Worm (Caenorhabditis elegans) whole organism, young adult: ENCODE data around the gene ifas-3.

Source experiments
- B0336.3 ChIP-seq: fragments of 200-800 bp; sonication (Bioruptor generic); IDR thresholded peaks from 2 replicates; pipeline ENCODE4 v1.3.6; 2022; ENCODE audit warnings: missing genetic modification characterization, missing compliant biosample characterization
- C06A6.2 ChIP-seq: fragments of 200-800 bp; sonication (Bioruptor generic); conservative IDR thresholded peaks from 2 replicates; pipeline ENCODE4 v1.3.6; 2022; ENCODE audit warnings: missing genetic modification characterization, missing compliant biosample characterization
- C17E4.6 ChIP-seq: fragments of 200-800 bp; sonication (Bioruptor generic); IDR thresholded peaks from 2 replicates; pipeline ENCODE4 v1.3.6; 2022; ENCODE audit warnings: missing genetic modification reagents, missing genetic modification characterization, missing compliant biosample characterization
- F22D6.2 ChIP-seq: sonication (generic microtip); optimal IDR thresholded peaks from 2 replicates; lab custom pipeline; 2016; ENCODE audit warnings: mild to moderate bottlenecking, missing genetic modification characterization, missing compliant biosample characterization
- F23B12.7 ChIP-seq: sonication (generic microtip); optimal IDR thresholded peaks from 2 replicates; lab custom pipeline; 2017; ENCODE audit warnings: missing genetic modification characterization, mild to moderate bottlenecking, missing compliant biosample characterization, antibody characterized with exemption, moderate library complexity; ENCODE audit not compliant: insufficient read depth
- F55B11.4 ChIP-seq: sonication (generic microtip); optimal IDR thresholded peaks from 2 replicates; lab custom pipeline; 2016; ENCODE audit warnings: missing compliant biosample characterization, missing genetic modification characterization, borderline replicate concordance; ENCODE audit not compliant: insufficient read depth
- F57A8.1 ChIP-seq: fragments of 200-800 bp; sonication (Bioruptor generic); optimal IDR thresholded peaks from 2 replicates; lab custom pipeline; 2018; ENCODE audit warnings: mild to moderate bottlenecking, missing genetic modification characterization, moderate library complexity, missing compliant biosample characterization
- Y56A3A.18 ChIP-seq: fragments of 200-800 bp; sonication (Bioruptor generic); IDR thresholded peaks from 2 replicates; pipeline ENCODE4 v1.3.6; 2022; ENCODE audit warnings: missing genetic modification reagents, missing genetic modification characterization, missing compliant biosample characterization
- Y67H2A.10 ChIP-seq: fragments of 200-800 bp; sonication (Bioruptor generic); conservative IDR thresholded peaks from 2 replicates; pipeline ENCODE4 v1.3.6; 2022; ENCODE audit warnings: missing genetic modification reagents, missing genetic modification characterization, missing compliant biosample characterization
- Y79H2A.3 ChIP-seq: fragments of 200-800 bp; sonication (Bioruptor generic); conservative IDR thresholded peaks from 2 replicates; pipeline ENCODE4 v1.3.6; 2022; ENCODE audit warnings: missing genetic modification reagents, missing genetic modification characterization, missing compliant biosample characterization
- akir-1 ChIP-seq: fragments of 200-800 bp; sonication (Bioruptor generic); optimal IDR thresholded peaks from 2 replicates; lab custom pipeline; 2018; ENCODE audit warnings: mild to moderate bottlenecking, missing genetic modification characterization, moderate library complexity, missing compliant biosample characterization
- aptf-2 ChIP-seq: fragments of 200-800 bp; sonication (Bioruptor generic); conservative IDR thresholded peaks from 2 replicates; pipeline ENCODE4 v1.3.6; 2022; ENCODE audit warnings: missing genetic modification reagents, missing genetic modification characterization, missing compliant biosample characterization
- ccch-3 ChIP-seq: fragments of 200-800 bp; sonication (Bioruptor generic); optimal IDR thresholded peaks from 2 replicates; lab custom pipeline; 2018; ENCODE audit warnings: mild to moderate bottlenecking, missing genetic modification characterization, missing compliant biosample characterization
- ceh-91 ChIP-seq: fragments of 200-800 bp; sonication (Bioruptor generic); IDR thresholded peaks from 2 replicates; pipeline ENCODE4 v1.3.6; 2022; ENCODE audit warnings: missing genetic modification reagents, missing genetic modification characterization, missing compliant biosample characterization
- dox-1 ChIP-seq: fragments of 200-800 bp; sonication (Bioruptor generic); IDR thresholded peaks from 2 replicates; pipeline ENCODE4 v1.3.6; 2022; ENCODE audit warnings: missing genetic modification reagents, missing genetic modification characterization, missing compliant biosample characterization
- efl-1 ChIP-seq: fragments of 150-350 bp; optimal IDR thresholded peaks from 2 replicates; lab custom pipeline; 2014; ENCODE audit warnings: missing biosample characterization, missing genetic modification reagents, missing genetic modification characterization
- egl-44 ChIP-seq: fragments of 200-800 bp; sonication (Bioruptor generic); IDR thresholded peaks from 2 replicates; pipeline ENCODE4 v1.3.6; 2022; ENCODE audit warnings: missing genetic modification reagents, missing genetic modification characterization, missing compliant biosample characterization
- gei-17 ChIP-seq: fragments of 200-800 bp; sonication (Bioruptor generic); optimal IDR thresholded peaks from 2 replicates; lab custom pipeline; 2018; ENCODE audit warnings: mild to moderate bottlenecking, missing genetic modification characterization, missing compliant biosample characterization
- him-1 ChIP-seq: sonication (generic microtip); optimal IDR thresholded peaks from 2 replicates; lab custom pipeline; 2016; ENCODE audit warnings: missing genotype, missing genetic modification reagents, missing genetic modification characterization, missing compliant biosample characterization
- hlh-26 ChIP-seq: fragments of 200-800 bp; sonication (Bioruptor generic); conservative IDR thresholded peaks from 2 replicates; pipeline ENCODE4 v1.3.6; 2022; ENCODE audit warnings: missing genetic modification reagents, missing genetic modification characterization, missing compliant biosample characterization
- hrde-1 ChIP-seq: sonication (generic microtip); optimal IDR thresholded peaks from 2 replicates; lab custom pipeline; 2016; ENCODE audit warnings: missing genetic modification characterization, mild to moderate bottlenecking, missing compliant biosample characterization, moderate library complexity, missing genotype, missing genetic modification reagents, borderline replicate concordance
- lag-1 ChIP-seq: fragments of 200-800 bp; sonication (Bioruptor generic); IDR thresholded peaks from 2 replicates; pipeline ENCODE4 v1.3.6; 2022; ENCODE audit warnings: missing genetic modification reagents, missing genetic modification characterization, missing compliant biosample characterization
- let-607 ChIP-seq, 2 experiments: fragments of 200-800 bp in 1 of 2; sonication (Bioruptor generic) in 1 of 2; sonication (generic microtip) in 1 of 2; optimal IDR thresholded peaks; 2 replicates each; lab custom pipeline; 2016 to 2018; ENCODE audit warnings: mild to moderate bottlenecking in 2 of 2, missing compliant biosample characterization in 2 of 2, missing genetic modification characterization in 2 of 2, moderate library complexity in 2 of 2, missing genotype in 1 of 2
- lin-26 ChIP-seq: fragments of 200-800 bp; sonication (Bioruptor generic); IDR thresholded peaks from 2 replicates; pipeline ENCODE4 v1.3.6; 2022; ENCODE audit warnings: missing genetic modification reagents, missing genetic modification characterization, missing compliant biosample characterization
- lin-35 ChIP-seq, 3 experiments: fragments of 150-350 bp in 2 of 3; sonication (generic microtip) in 1 of 3; optimal IDR thresholded peaks; 2 replicates each; lab custom pipeline; 2014 to 2018; ENCODE audit warnings: missing biosample characterization in 3 of 3, missing genetic modification characterization in 3 of 3, missing genetic modification reagents in 3 of 3
- lin-54 ChIP-seq: fragments of 200-800 bp; sonication (Bioruptor generic); optimal IDR thresholded peaks from 2 replicates; lab custom pipeline; 2018; ENCODE audit warnings: mild to moderate bottlenecking, missing genetic modification characterization, missing compliant biosample characterization
- lsy-27 ChIP-seq: sonication (generic microtip); optimal IDR thresholded peaks from 2 replicates; lab custom pipeline; 2017; ENCODE audit warnings: missing genetic modification characterization, mild to moderate bottlenecking, missing compliant biosample characterization, antibody characterized with exemption, missing genotype, borderline replicate concordance; ENCODE audit not compliant: insufficient read depth
- madf-10 ChIP-seq: sonication (generic microtip); optimal IDR thresholded peaks from 2 replicates; lab custom pipeline; 2016; ENCODE audit warnings: mild to moderate bottlenecking, missing genetic modification characterization, missing compliant biosample characterization
- mel-28 ChIP-seq: sonication (generic microtip); optimal IDR thresholded peaks from 2 replicates; lab custom pipeline; 2016; ENCODE audit warnings: borderline replicate concordance, mild to moderate bottlenecking, missing genetic modification characterization, missing compliant biosample characterization
- mxl-1 ChIP-seq: sonication (generic microtip); optimal IDR thresholded peaks from 2 replicates; lab custom pipeline; 2016; ENCODE audit warnings: missing genetic modification characterization, missing compliant biosample characterization
- nfya-1 ChIP-seq: sonication (generic microtip); optimal IDR thresholded peaks from 2 replicates; lab custom pipeline; 2017; ENCODE audit warnings: antibody characterized with exemption, missing compliant biosample characterization, missing genetic modification characterization, borderline replicate concordance; ENCODE audit not compliant: insufficient read depth
- nhr-80 ChIP-seq: sonication (generic microtip); optimal IDR thresholded peaks from 2 replicates; lab custom pipeline; 2016; ENCODE audit warnings: missing genetic modification characterization, missing compliant biosample characterization
- repo-1 ChIP-seq: sonication (generic microtip); optimal IDR thresholded peaks from 2 replicates; lab custom pipeline; 2017; ENCODE audit warnings: mild to moderate bottlenecking, missing genetic modification characterization, missing compliant biosample characterization
- sdz-38 ChIP-seq: sonication (generic microtip); optimal IDR thresholded peaks from 2 replicates; lab custom pipeline; 2016; ENCODE audit warnings: missing genotype, missing genetic modification characterization, missing compliant biosample characterization
- snpc-1.3 ChIP-seq: sonication (generic microtip); optimal IDR thresholded peaks from 2 replicates; lab custom pipeline; 2017; ENCODE audit warnings: missing genetic modification characterization, mild to moderate bottlenecking, missing compliant biosample characterization, antibody characterized with exemption, moderate library complexity, missing genotype, missing genetic modification reagents; ENCODE audit not compliant: insufficient read depth
- snpc-4 ChIP-seq, 5 experiments: fragments of 150-350 bp in 1 of 5; sonication (generic microtip) in 4 of 5; optimal IDR thresholded peaks; 2 replicates each; lab custom pipeline; 2014 to 2018; ENCODE audit warnings: missing genetic modification characterization in 5 of 5, missing biosample characterization in 3 of 5, antibody characterized with exemption in 2 of 5, mild to moderate bottlenecking in 2 of 5, missing compliant biosample characterization in 2 of 5, missing genotype in 2 of 5, moderate library complexity in 2 of 5, missing genetic modification reagents in 1 of 5
- sptf-2 ChIP-seq: fragments of 200-800 bp; sonication (Bioruptor generic); optimal IDR thresholded peaks from 2 replicates; lab custom pipeline; 2018; ENCODE audit warnings: mild to moderate bottlenecking, missing genetic modification characterization, missing compliant biosample characterization
- tbp1 ChIP-seq: fragments of 200-800 bp; sonication (Bioruptor generic); optimal IDR thresholded peaks from 2 replicates; lab custom pipeline; 2018; ENCODE audit warnings: mild to moderate bottlenecking, missing genetic modification characterization, missing compliant biosample characterization
- tlf-1 ChIP-seq: fragments of 200-800 bp; sonication (Bioruptor generic); optimal IDR thresholded peaks from 2 replicates; lab custom pipeline; 2018; ENCODE audit warnings: mild to moderate bottlenecking, missing genetic modification characterization, missing compliant biosample characterization
- unc-62 ChIP-seq: fragments of 150-350 bp; optimal IDR thresholded peaks from 2 replicates; lab custom pipeline; 2014; ENCODE audit warnings: missing biosample characterization, missing genetic modification reagents, missing genetic modification characterization
- xnd-1 ChIP-seq: sonication (generic microtip); optimal IDR thresholded peaks from 2 replicates; lab custom pipeline; 2016; ENCODE audit warnings: missing genotype, missing genetic modification reagents, missing genetic modification characterization, missing compliant biosample characterization
- ztf-18 ChIP-seq: sonication (generic microtip); optimal IDR thresholded peaks from 2 replicates; lab custom pipeline; 2016; ENCODE audit warnings: missing genotype, mild to moderate bottlenecking, missing genetic modification characterization, missing compliant biosample characterization
- ztf-25 ChIP-seq: fragments of 200-800 bp; sonication (Bioruptor generic); IDR thresholded peaks from 2 replicates; pipeline ENCODE4 v1.3.6; 2022; ENCODE audit warnings: missing genetic modification reagents, missing genetic modification characterization, missing compliant biosample characterization
- ztf-26 ChIP-seq: sonication (generic microtip); optimal IDR thresholded peaks from 2 replicates; lab custom pipeline; 2017; ENCODE audit warnings: missing genetic modification characterization, missing compliant biosample characterization

Gene ifas-3

DNA sequence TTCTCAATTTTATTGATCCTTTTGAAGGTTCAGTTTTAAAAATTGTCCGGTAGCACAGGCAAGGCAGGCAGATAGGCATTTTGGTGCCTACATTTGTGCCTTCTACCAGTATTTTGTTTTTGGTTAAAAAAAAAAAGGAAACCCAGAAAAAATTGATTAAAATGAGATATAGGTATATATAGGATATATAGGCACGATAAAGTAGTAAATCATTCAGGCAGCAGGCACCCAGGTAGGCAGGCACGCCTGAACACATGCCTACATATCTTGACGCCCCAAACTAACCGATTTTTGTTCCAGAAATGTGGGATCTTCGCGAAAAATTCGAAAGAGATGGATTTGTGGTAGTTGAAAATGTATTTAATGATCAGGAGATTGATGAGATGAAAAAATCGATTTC is 20.4 kb downstream of the ifas-3 start, which contains the start of gene Y105C5B.9:
Y105C5B.9 (plus strand) TSS at position 301 of the 400 bp plus-strand sequence.
- TF ChIP-seq lin-26 (GFP tag; lab: Robert Waterston, UW) (no peak), lin-54 (GFP tag; lab: Kevin White, UChicago) (no peak), efl-1 (GFP tag; lab: Kevin White, UChicago) (no peak), akir-1 (GFP tag; lab: Kevin White, UChicago) (no peak), ztf-25 (no peak), C06A6.2 (GFP tag; lab: Robert Waterston, UW) (no peak), madf-10 (tag; lab: Kevin White, UChicago) (no peak), ztf-26 (tag; lab: Kevin White, UChicago) (no peak), lag-1 (GFP tag; lab: Robert Waterston, UW) (no peak), ceh-91 (GFP tag; lab: Robert Waterston, UW) (no peak), snpc-1.3 (tag; lab: Kevin White, UChicago) (no peak), F55B11.4 (tag; lab: Kevin White, UChicago) (no peak), nfya-1 (tag; lab: Kevin White, UChicago) (no peak), C17E4.6 (no peak), F23B12.7 (tag; lab: Kevin White, UChicago) (no peak), dox-1 (GFP tag; lab: Robert Waterston, UW) (no peak)

DNA sequence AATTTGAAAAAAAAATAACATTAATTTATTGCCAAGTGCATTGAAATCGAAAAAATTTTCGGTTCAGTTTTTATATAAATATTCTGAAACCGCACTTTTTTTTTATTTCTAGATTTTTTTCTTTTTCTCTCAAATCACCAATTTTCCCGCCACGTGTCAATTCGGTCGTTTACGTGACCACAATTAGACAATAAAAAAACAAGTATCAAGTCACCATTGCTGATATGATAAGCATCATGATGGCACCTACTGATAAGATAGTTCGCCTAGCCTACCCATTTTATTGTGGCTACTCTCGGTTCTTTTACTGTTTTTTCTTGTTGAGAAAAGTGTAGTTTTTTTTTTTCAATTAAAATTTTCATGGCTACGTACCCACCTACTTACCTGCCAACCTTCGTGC is 20.9 kb downstream of the ifas-3 start:
- TF ChIP-seq gei-17 (GFP tag; lab: Kevin White, UChicago) = no peak
- TF ChIP-seq mxl-1 (tag; lab: Kevin White, UChicago) = no peak
- TF ChIP-seq xnd-1 (tag; lab: Kevin White, UChicago) = no peak
- no peak for TF ChIP-seq hlh-26 (GFP tag; lab: Robert Waterston, UW)
- peak; percentile 68 for TF ChIP-seq nhr-80 (tag; lab: Kevin White, UChicago)
- peak; percentile 38 for TF ChIP-seq tbp1
- no peak for TF ChIP-seq efl-1 (GFP tag; lab: Kevin White, UChicago)
- TF ChIP-seq ccch-3 (GFP tag; lab: Kevin White, UChicago) = no peak
- TF ChIP-seq let-607 (tag; optimal IDR thresholded peaks at IDR 0.05; lab: Kevin White, UChicago) = peak; percentile 67 to 84
- no peak for TF ChIP-seq snpc-4 (GFP tag; optimal IDR thresholded peaks at IDR 0.05; lab: Kevin White, UChicago)
- peak in 2 of 4 experiments; percentile 19 to 32 for TF ChIP-seq snpc-4 (tag; optimal IDR thresholded peaks at IDR 0.05; lab: Kevin White, UChicago)
- no peak for TF ChIP-seq him-1 (tag; lab: Kevin White, UChicago)
- no peak for TF ChIP-seq Y56A3A.18 (GFP tag; lab: Robert Waterston, UW)
- TF ChIP-seq ztf-26 (tag; lab: Kevin White, UChicago) = peak; percentile 8
- no peak for TF ChIP-seq repo-1 (tag; lab: Kevin White, UChicago)

DNA sequence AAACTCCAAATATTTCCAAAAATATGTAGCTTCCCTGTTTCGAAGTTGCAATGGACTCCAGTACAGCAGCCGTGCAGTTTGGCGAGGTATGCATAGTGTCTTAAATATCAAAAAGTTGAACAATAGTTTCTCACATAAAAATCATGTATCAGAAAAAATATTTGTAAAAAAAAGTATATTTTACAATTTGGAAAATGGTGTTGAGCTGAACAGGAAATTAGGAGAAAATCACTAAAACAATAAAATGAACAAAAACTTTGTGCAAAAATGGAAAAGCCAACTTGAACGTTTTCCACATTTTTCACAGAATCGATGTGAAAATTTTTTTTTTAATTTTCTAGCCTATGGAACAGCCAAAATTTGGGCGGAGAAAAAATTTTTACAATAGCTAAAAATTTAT is 23.9 kb downstream of the ifas-3 start, which contains the start of gene Y105C5B.8:
Y105C5B.8 (minus strand) TSS at position 101 of the 400 bp plus-strand sequence.
- no peak for TF ChIP-seq lin-35 (GFP tag; optimal IDR thresholded peaks at IDR 0.05; lab: Kevin White, UChicago)
- no peak for TF ChIP-seq aptf-2 (GFP tag; lab: Robert Waterston, UW)
- TF ChIP-seq sdz-38 (tag; lab: Kevin White, UChicago) = no peak
- no peak for TF ChIP-seq F57A8.1
- no peak for TF ChIP-seq hrde-1 (tag; lab: Kevin White, UChicago)
- TF ChIP-seq F22D6.2 = no peak
- TF ChIP-seq sptf-2 (GFP tag; lab: Kevin White, UChicago) = no peak
- TF ChIP-seq mel-28 = no peak
- no peak for TF ChIP-seq egl-44 (GFP tag; lab: Robert Waterston, UW)
- TF ChIP-seq Y79H2A.3 = no peak
- no peak for TF ChIP-seq C06A6.2 (GFP tag; lab: Robert Waterston, UW)
- no peak for TF ChIP-seq lsy-27 (tag; lab: Kevin White, UChicago)
- TF ChIP-seq tlf-1 (GFP tag; lab: Kevin White, UChicago) = no peak
- no peak for TF ChIP-seq efl-1 (GFP tag; lab: Kevin White, UChicago)
- TF ChIP-seq Y67H2A.10 = no peak
- no peak for TF ChIP-seq unc-62 (GFP tag; lab: Kevin White, UChicago)
- TF ChIP-seq B0336.3 (GFP tag; lab: Robert Waterston, UW) = no peak
- TF ChIP-seq ztf-18 (tag; lab: Kevin White, UChicago) = no peak
- TF ChIP-seq repo-1 (tag; lab: Kevin White, UChicago) = no peak
